Worm (Caenorhabditis elegans) whole organism, mixed stage, embryonic: ENCODE measurements around the gene F53A9.6.

Experiments used
- nhr-237 ChIP-seq: fragments of 150-350 bp; optimal IDR thresholded peaks from 2 replicates; lab custom pipeline; 2014; ENCODE audit warnings: missing biosample characterization, missing genetic modification characterization
- snpc-4 ChIP-seq: fragments of 150-350 bp; optimal IDR thresholded peaks from 2 replicates; lab custom pipeline; 2014; ENCODE audit warnings: missing biosample characterization, missing genetic modification characterization

ce11 chrX:8723127-8723600, 9.6 kb upstream of the F53A9.6 start, which contains the start of gene tnt-2:
- TF ChIP-seq snpc-4 (tag; lab: Kevin White, UChicago) (no peak), nhr-237 (no peak)
